Worm (Caenorhabditis elegans): ENCODE measurements around the gene B0546.5.
A peak's percentile ranks its signal among the peaks of the same experiment; 100 is the strongest.

B0546.5 gene

DNA sequence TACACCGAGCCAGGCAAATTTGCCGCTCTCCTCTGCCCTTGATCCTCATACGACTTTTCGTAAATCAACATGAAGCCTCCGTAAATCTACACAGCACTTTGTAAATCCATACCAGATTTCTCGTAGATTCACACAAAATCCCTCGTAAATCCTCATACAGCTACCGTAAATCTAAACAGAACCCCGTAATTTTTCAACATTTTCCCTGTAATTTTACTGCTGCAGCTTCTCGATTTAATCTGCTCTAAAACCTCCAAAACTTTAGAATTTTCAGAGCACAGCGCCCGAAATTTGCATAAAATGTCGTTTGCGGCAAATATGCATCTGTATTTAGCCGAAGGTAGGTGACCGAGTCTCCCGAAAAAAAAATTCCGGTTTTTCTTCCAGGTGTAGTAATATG lies 35.1 kb downstream of the B0546.5 start, which contains the start of gene F42A6.1 (continued):
- no peak for TF ChIP-seq K12H6.12 (tag; optimal IDR thresholded peaks at IDR 0.05)

DNA sequence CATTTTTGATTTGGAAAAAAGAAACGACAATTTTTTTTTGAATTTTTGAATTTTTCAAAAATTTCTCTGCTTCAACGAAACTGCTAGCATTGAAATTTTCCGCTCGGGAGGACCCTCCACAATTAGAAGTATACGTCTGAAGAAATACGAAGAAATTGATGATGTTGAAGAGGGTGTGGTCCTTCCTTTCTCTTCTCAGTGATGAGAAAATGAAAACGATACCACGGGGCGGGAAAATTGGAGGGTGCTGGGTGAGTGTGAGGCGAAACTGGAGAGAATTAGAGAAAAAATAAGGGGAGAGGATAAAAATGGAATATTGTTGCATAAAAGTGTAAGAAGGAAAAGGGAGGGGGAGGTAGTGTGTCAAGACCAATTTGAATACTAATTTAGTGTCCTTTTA lies 37.9 kb downstream of the B0546.5 start:
- TF ChIP-seq F49E8.2 (tag; optimal IDR thresholded peaks at IDR 0.05; ENCODE audit: insufficient read depth), result no peak
- no peak for TF ChIP-seq sea-2 (GFP tag; IDR thresholded peaks at IDR 0.05)
- TF ChIP-seq F33H1.4 (GFP tag; IDR thresholded peaks at IDR 0.05), result no peak
- no peak for TF ChIP-seq zim-3 (tag; optimal IDR thresholded peaks at IDR 0.05)
- TF ChIP-seq K12H6.12 (tag; optimal IDR thresholded peaks at IDR 0.05), result no peak
- TF ChIP-seq T26A5.8 (tag; optimal IDR thresholded peaks at IDR 0.05), result no peak
- no peak for TF ChIP-seq hlh-12 (tag; optimal IDR thresholded peaks at IDR 0.05)
- no peak for TF ChIP-seq madf-8 (GFP tag; conservative IDR thresholded peaks at IDR 0.05)
- TF ChIP-seq madf-6 (GFP tag; IDR thresholded peaks at IDR 0.05), result no peak
- no peak for TF ChIP-seq ets-4 (GFP tag; optimal IDR thresholded peaks at IDR 0.05)
- no peak for TF ChIP-seq C17E4.6 (GFP tag; IDR thresholded peaks at IDR 0.05)
- no peak for TF ChIP-seq nhr-120 (GFP tag; IDR thresholded peaks at IDR 0.05)
- no peak for TF ChIP-seq ceh-91 (GFP tag; IDR thresholded peaks at IDR 0.05)
- no peak for TF ChIP-seq cebp-2 (GFP tag; IDR thresholded peaks at IDR 0.05)

DNA sequence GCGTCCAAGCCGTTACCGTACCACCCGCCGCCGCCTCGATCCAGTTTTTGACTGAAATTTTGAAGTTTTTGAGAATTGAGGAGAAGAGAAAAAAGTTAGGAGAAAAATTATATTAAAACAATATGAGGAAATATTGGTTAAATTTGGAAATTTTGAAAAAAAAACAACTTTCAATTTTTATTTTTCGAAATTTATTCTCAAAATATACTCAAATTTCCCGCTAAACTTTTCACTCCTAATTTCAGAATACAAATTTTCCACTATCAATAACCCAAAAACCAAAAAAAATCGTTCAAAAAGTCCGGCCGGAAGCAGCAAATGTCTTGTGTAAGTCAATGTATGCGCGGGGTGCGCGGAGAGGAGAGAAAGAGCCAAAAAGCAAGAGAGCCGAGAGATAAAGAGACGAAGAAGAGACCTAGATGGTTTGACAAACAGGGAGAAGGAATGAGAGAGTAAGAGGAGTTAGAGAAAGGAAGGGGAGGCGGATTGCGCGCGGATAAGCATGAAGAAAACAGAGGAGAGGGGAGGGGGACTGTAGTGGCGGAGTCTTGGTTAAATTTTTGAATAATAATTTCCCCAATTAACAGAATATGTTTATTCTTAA lies 39.8 kb downstream of the B0546.5 start, which contains the start of gene elks-1:
elks-1 (minus strand) TSS at position 51 of the 604 bp plus-strand sequence.
- TF ChIP-seq hmg-1.2 (GFP tag; IDR thresholded peaks at IDR 0.05), result peak; percentile 49; the same call in 1 of the 2 replicates
- TF ChIP-seq nfyb-1 (GFP tag; IDR thresholded peaks at IDR 0.05), result no peak

DNA sequence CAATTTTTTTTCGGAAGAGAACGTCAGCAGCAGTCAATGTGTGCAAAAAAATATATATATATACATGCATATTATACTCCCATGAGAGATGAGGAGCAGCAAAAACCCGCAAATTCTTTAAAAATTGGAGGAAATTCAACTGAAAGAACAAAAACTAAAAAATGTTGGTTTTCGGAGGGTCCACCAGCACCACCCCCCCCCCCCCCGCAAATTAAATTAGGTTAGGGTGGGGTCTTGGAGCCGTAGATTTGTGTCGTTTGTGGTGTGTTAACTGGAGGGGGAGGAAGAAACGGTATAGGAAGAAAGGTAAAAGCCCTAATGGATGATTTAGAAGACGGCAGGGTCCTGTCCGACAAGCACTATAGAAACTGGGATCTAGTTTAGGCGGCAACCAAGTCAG lies 41.6 kb downstream of the B0546.5 start:
- peak; percentile 69; the same call in 1 of the 2 replicates for TF ChIP-seq zfh-2 (GFP tag; conservative IDR thresholded peaks at IDR 0.05)
- TF ChIP-seq mel-28 (tag; optimal IDR thresholded peaks at IDR 0.05; ENCODE audit: borderline replicate concordance), result no peak
- peak; percentile 74; the same call in 1 of the 2 replicates for TF ChIP-seq egrh-3 (GFP tag; IDR thresholded peaks at IDR 0.05)

DNA sequence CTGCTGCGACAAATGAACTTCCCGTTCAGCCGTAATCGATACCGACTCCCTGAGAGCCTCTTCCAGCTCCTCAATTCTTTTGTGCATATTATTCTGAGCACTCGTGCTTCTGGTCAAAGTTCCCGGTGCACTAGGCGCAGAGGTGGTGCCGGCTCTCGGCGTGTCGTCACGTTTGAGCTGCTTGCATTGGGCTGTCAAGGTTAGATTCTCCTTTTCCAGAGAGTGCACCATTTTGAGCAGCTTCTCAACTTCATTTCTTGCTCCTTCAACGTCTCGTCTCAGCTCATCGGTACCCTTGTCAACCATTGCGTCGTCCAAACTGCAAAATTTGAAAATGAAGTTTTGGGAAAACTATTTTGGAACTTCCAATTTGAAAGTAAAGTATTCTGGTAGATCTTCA lies 44.4 kb downstream of the B0546.5 start:
- TF ChIP-seq unc-62 (GFP tag; optimal IDR thresholded peaks at IDR 0.05) (no peak), egl-44 (GFP tag; IDR thresholded peaks at IDR 0.05) (no peak), zfh-2 (GFP tag; conservative IDR thresholded peaks at IDR 0.05) (peak; percentile 31; the same call in 1 of the 2 replicates), snpc-3.4 (tag; optimal IDR thresholded peaks at IDR 0.05) (no peak), Y53F4B.3 (GFP tag; IDR thresholded peaks at IDR 0.05) (no peak), nhr-80 (tag; optimal IDR thresholded peaks at IDR 0.05) (no peak), sptf-2 (GFP tag; optimal IDR thresholded peaks at IDR 0.05) (no peak), hlh-12 (tag; optimal IDR thresholded peaks at IDR 0.05) (no peak), sdz-38 (tag; optimal IDR thresholded peaks at IDR 0.05) (no peak), ztf-22 (GFP tag; optimal IDR thresholded peaks at IDR 0.05) (no peak), ceh-40 (GFP tag; IDR thresholded peaks at IDR 0.05) (no peak), dox-1 (GFP tag; IDR thresholded peaks at IDR 0.05) (peak; percentile 7; the same call in 1 of the 2 replicates), tlf-1 (GFP tag; optimal IDR thresholded peaks at IDR 0.05) (no peak), F23B12.7 (tag; optimal IDR thresholded peaks at IDR 0.05; ENCODE audit: insufficient read depth) (no peak)
